Fruit fly (Drosophila melanogaster): ENCODE measurements around the gene Iml1.

dm6 chr3L:1549634-1550071, 15.8 kb upstream of the Iml1 start:
- TF ChIP-seq ttk (optimal IDR thresholded peaks at IDR 0.05) (no peak), insv (optimal IDR thresholded peaks at IDR 0.05) (no peak), Sin3A (optimal IDR thresholded peaks at IDR 0.05) (no peak)

Measured in Kc167 (cell line).